Fruit fly (Drosophila melanogaster) whole organism, embryonic: ENCODE data around the gene CG6023.

Experiments
- Awh ChIP-seq: fragments of 200-800 bp; sonication (Bioruptor generic); IDR thresholded peaks from 2 replicates; pipeline ENCODE4, ENCODE4 v1.3.6; 2022; ENCODE audit warnings: missing biosample characterization, missing genetic modification characterization
- CG10565 ChIP-seq: fragments of 200-800 bp; sonication (Bioruptor generic); optimal IDR thresholded peaks from 3 replicates; lab custom pipeline; 2016; ENCODE audit warnings: missing biosample characterization, mild to moderate bottlenecking, missing genetic modification characterization
- CG10654 ChIP-seq: fragments of 200-800 bp; sonication (Bioruptor generic); optimal IDR thresholded peaks from 2 replicates; lab custom pipeline; 2016; ENCODE audit warnings: missing biosample characterization, missing genetic modification characterization
- CG10979 ChIP-seq: fragments of 200-800 bp; sonication (Bioruptor generic); optimal IDR thresholded peaks from 2 replicates; lab custom pipeline; 2018; ENCODE audit warnings: missing biosample characterization, mild to moderate bottlenecking, missing genetic modification characterization, moderate library complexity
- CG1233 ChIP-seq: fragments of 200-800 bp; sonication (Bioruptor generic); optimal IDR thresholded peaks from 4 replicates; lab custom pipeline; 2018; ENCODE audit warnings: missing biosample characterization, mild to moderate bottlenecking, missing genetic modification characterization
- CG14860 ChIP-seq: fragments of 200-800 bp; sonication (Bioruptor generic); IDR thresholded peaks from 3 replicates; pipeline ENCODE4 v1.3.6; 2022; ENCODE audit warnings: missing biosample characterization, missing genetic modification characterization; ENCODE audit not compliant: partially characterized antibody
- CG14965 ChIP-seq: fragments of 200-800 bp; sonication (Bioruptor generic); optimal IDR thresholded peaks from 2 replicates; lab custom pipeline; 2016; ENCODE audit warnings: missing biosample characterization, missing genetic modification characterization, borderline replicate concordance
- CG1602 ChIP-seq: fragments of 200-800 bp; sonication (Bioruptor generic); optimal IDR thresholded peaks from 3 replicates; lab custom pipeline; 2016; ENCODE audit warnings: missing biosample characterization, missing genetic modification characterization
- CG1792 ChIP-seq: fragments of 200-800 bp; sonication (Bioruptor generic); optimal IDR thresholded peaks from 2 replicates; lab custom pipeline; 2016; ENCODE audit warnings: missing biosample characterization, missing genetic modification characterization
- CG30403 ChIP-seq: fragments of 200-800 bp; sonication (Bioruptor generic); optimal IDR thresholded peaks from 3 replicates; lab custom pipeline; 2016; ENCODE audit warnings: missing biosample characterization, missing genetic modification characterization
- CG30431 ChIP-seq: fragments of 200-800 bp; sonication (Bioruptor generic); optimal IDR thresholded peaks from 2 replicates; lab custom pipeline; 2017; ENCODE audit warnings: missing biosample characterization, missing genetic modification characterization
- CG4328 ChIP-seq: fragments of 200-800 bp; sonication (Bioruptor generic); optimal IDR thresholded peaks from 3 replicates; lab custom pipeline; 2017; ENCODE audit warnings: missing biosample characterization, missing genetic modification reagents, missing genetic modification characterization
- CG4360 ChIP-seq: fragments of 200-800 bp; sonication (Bioruptor generic); IDR thresholded peaks from 2 replicates; pipeline ENCODE4 v1.3.6; 2022; ENCODE audit warnings: missing biosample characterization, missing genetic modification characterization
- CG4404 ChIP-seq: fragments of 200-800 bp; sonication (Bioruptor generic); IDR thresholded peaks from 2 replicates; pipeline ENCODE4 v1.3.6; 2022; ENCODE audit warnings: missing biosample characterization, missing genetic modification characterization
- CG7271 ChIP-seq: fragments of 200-800 bp; sonication (Bioruptor generic); optimal IDR thresholded peaks from 2 replicates; lab custom pipeline; 2018; ENCODE audit warnings: missing biosample characterization, mild to moderate bottlenecking, missing genetic modification characterization, moderate library complexity
- CG7556 ChIP-seq: fragments of 200-800 bp; sonication (Bioruptor generic); optimal IDR thresholded peaks from 2 replicates; lab custom pipeline; 2017; ENCODE audit warnings: missing biosample characterization, mild to moderate bottlenecking, missing genetic modification characterization
- CG8281 ChIP-seq: fragments of 200-800 bp; sonication (Bioruptor generic); optimal IDR thresholded peaks from 2 replicates; lab custom pipeline; 2018; ENCODE audit warnings: missing biosample characterization, mild to moderate bottlenecking, missing genetic modification characterization, moderate library complexity
- CG9727 ChIP-seq: fragments of 200-800 bp; sonication (Bioruptor generic); optimal IDR thresholded peaks from 3 replicates; lab custom pipeline; 2017; ENCODE audit warnings: missing biosample characterization, mild to moderate bottlenecking, missing genetic modification characterization
- CG9817 ChIP-seq: fragments of 200-800 bp; sonication (Bioruptor generic); optimal IDR thresholded peaks from 2 replicates; lab custom pipeline; 2018; ENCODE audit warnings: missing biosample characterization, mild to moderate bottlenecking, missing genetic modification characterization, moderate library complexity
- D ChIP-seq, 2 experiments: fragments of 200-800 bp in 1 of 2; fragments of >200 bp in 1 of 2; sonication (Bioruptor generic) in 1 of 2; optimal IDR thresholded peaks; 2 replicates in 1 of 2; 3 replicates in 1 of 2; lab custom pipeline; 2017; ENCODE audit warnings: mild to moderate bottlenecking in 1 of 2, missing biosample characterization in 1 of 2, missing genetic modification characterization in 1 of 2, missing genetic modification reagents in 1 of 2
- Dbx ChIP-seq: fragments of 200-800 bp; sonication (Bioruptor generic); IDR thresholded peaks from 3 replicates; pipeline ENCODE4 v1.3.6; 2022; ENCODE audit warnings: missing biosample characterization, missing genetic modification characterization
- Dip2 ChIP-seq: fragments of 200-800 bp; sonication (Bioruptor generic); IDR thresholded peaks from 2 replicates; pipeline ENCODE4 v1.3.6; 2022; ENCODE audit warnings: missing biosample characterization, missing genetic modification characterization
- Drgx ChIP-seq: fragments of 200-800 bp; sonication (Bioruptor generic); IDR thresholded peaks from 2 replicates; pipeline ENCODE4 v1.3.6; 2022; ENCODE audit warnings: missing biosample characterization, missing genetic modification characterization
- Elba2 ChIP-seq: fragments of 200-800 bp; sonication (Bioruptor generic); optimal IDR thresholded peaks from 3 replicates; lab custom pipeline; 2016; ENCODE audit warnings: missing biosample characterization, missing genetic modification characterization
- HmgZ ChIP-seq: fragments of 200-800 bp; sonication (Bioruptor generic); optimal IDR thresholded peaks from 2 replicates; lab custom pipeline; 2018; ENCODE audit warnings: missing biosample characterization, mild to moderate bottlenecking, missing genetic modification characterization
- Hmx ChIP-seq: fragments of 200-800 bp; sonication (Bioruptor generic); optimal IDR thresholded peaks from 2 replicates; lab custom pipeline; 2016; ENCODE audit warnings: missing biosample characterization, missing genetic modification characterization
- Pdp1 ChIP-seq, 2 experiments: fragments of 200-800 bp; sonication (Bioruptor generic); optimal IDR thresholded peaks; 3 replicates each; lab custom pipeline; 2016; ENCODE audit warnings: missing biosample characterization in 2 of 2, missing genetic modification characterization in 2 of 2, mild to moderate bottlenecking in 1 of 2, moderate library complexity in 1 of 2
- Sox100B ChIP-seq: fragments of 200-800 bp; sonication (Bioruptor generic); optimal IDR thresholded peaks from 3 replicates; lab custom pipeline; 2018; ENCODE audit warnings: missing biosample characterization, mild to moderate bottlenecking, missing genetic modification characterization
- TFAM ChIP-seq: fragments of 200-800 bp; sonication (Bioruptor generic); optimal IDR thresholded peaks from 2 replicates; lab custom pipeline; 2017; ENCODE audit warnings: missing biosample characterization, missing genetic modification characterization, inconsistent platforms
- Usf ChIP-seq: fragments of 200-800 bp; sonication (Bioruptor generic); optimal IDR thresholded peaks from 2 replicates; lab custom pipeline; 2017; ENCODE audit warnings: missing genotype, missing biosample characterization, missing genetic modification characterization
- bbx ChIP-seq: fragments of 200-800 bp; sonication (Bioruptor generic); IDR thresholded peaks from 2 replicates; pipeline ENCODE4 v1.3.6; 2022; ENCODE audit warnings: missing biosample characterization, missing genetic modification characterization; ENCODE audit not compliant: partially characterized antibody
- cad ChIP-seq: fragments of >200 bp; optimal IDR thresholded peaks from 2 replicates; lab custom pipeline; 2017; ENCODE audit warnings: missing biosample characterization, missing genetic modification characterization
- chif ChIP-seq, 2 experiments: fragments of 200-800 bp; sonication (Bioruptor generic); optimal IDR thresholded peaks; 3 replicates each; lab custom pipeline; 2016; ENCODE audit warnings: missing biosample characterization in 2 of 2, missing genetic modification characterization in 2 of 2
- croc ChIP-seq: fragments of 200-800 bp; sonication (Bioruptor generic); conservative IDR thresholded peaks from 3 replicates; pipeline ENCODE4 v1.3.6; 2022; ENCODE audit warnings: missing biosample characterization, missing genetic modification characterization
- dmrt99B ChIP-seq: fragments of 200-800 bp; sonication (Bioruptor generic); optimal IDR thresholded peaks from 2 replicates; lab custom pipeline; 2018; ENCODE audit warnings: missing biosample characterization, mild to moderate bottlenecking, missing genetic modification characterization, moderate library complexity
- ems ChIP-seq: fragments of 200-800 bp; sonication (Bioruptor generic); optimal IDR thresholded peaks from 3 replicates; lab custom pipeline; 2016; ENCODE audit warnings: missing biosample characterization, missing genetic modification characterization
- fu2 ChIP-seq: fragments of 200-800 bp; sonication (Bioruptor generic); optimal IDR thresholded peaks from 2 replicates; lab custom pipeline; 2016; ENCODE audit warnings: missing biosample characterization, missing genetic modification characterization
- grau ChIP-seq: fragments of 200-800 bp; optimal IDR thresholded peaks from 3 replicates; lab custom pipeline; 2019; ENCODE audit warnings: missing biosample characterization, mild to moderate bottlenecking, missing genetic modification characterization, moderate library complexity
- grn ChIP-seq: fragments of 200-800 bp; sonication (Bioruptor generic); optimal IDR thresholded peaks from 3 replicates; lab custom pipeline; 2017; ENCODE audit warnings: missing biosample characterization, missing genetic modification characterization
- h ChIP-seq: fragments of >200 bp; optimal IDR thresholded peaks from 2 replicates; lab custom pipeline; 2017
- pb ChIP-seq: fragments of 200-800 bp; sonication (Bioruptor generic); optimal IDR thresholded peaks from 3 replicates; lab custom pipeline; 2016; ENCODE audit warnings: missing biosample characterization, missing genetic modification characterization
- sd ChIP-seq: fragments of 200-800 bp; sonication (Bioruptor generic); optimal IDR thresholded peaks from 3 replicates; lab custom pipeline; 2018; ENCODE audit warnings: missing biosample characterization, mild to moderate bottlenecking, missing genetic modification characterization, moderate library complexity
- sisA ChIP-seq: fragments of 200-800 bp; sonication (Bioruptor generic); IDR thresholded peaks from 2 replicates; pipeline ENCODE4 v1.3.6; 2022; ENCODE audit warnings: missing biosample characterization, missing genetic modification characterization
- tll ChIP-seq, 2 experiments: fragments of 200-800 bp in 1 of 2; fragments of >200 bp in 1 of 2; sonication (Bioruptor generic) in 1 of 2; optimal IDR thresholded peaks; 2 replicates each; lab custom pipeline; 2017 to 2019; ENCODE audit warnings: missing biosample characterization in 2 of 2, missing genetic modification characterization in 2 of 2, mild to moderate bottlenecking in 1 of 2, moderate library complexity in 1 of 2
- trh ChIP-seq: fragments of 200-800 bp; sonication (Bioruptor generic); optimal IDR thresholded peaks from 2 replicates; lab custom pipeline; 2016; ENCODE audit warnings: missing biosample characterization, missing genetic modification characterization
- unpg ChIP-seq: fragments of 200-800 bp; sonication (Bioruptor generic); optimal IDR thresholded peaks from 3 replicates; lab custom pipeline; 2018; ENCODE audit warnings: missing biosample characterization, mild to moderate bottlenecking, missing genetic modification characterization, moderate library complexity
- zfh1 ChIP-seq: fragments of 200-800 bp; sonication (Bioruptor generic); IDR thresholded peaks from 3 replicates; pipeline ENCODE4 v1.3.6; 2022; ENCODE audit warnings: missing biosample characterization, missing genetic modification characterization

Gene CG6023

DNA sequence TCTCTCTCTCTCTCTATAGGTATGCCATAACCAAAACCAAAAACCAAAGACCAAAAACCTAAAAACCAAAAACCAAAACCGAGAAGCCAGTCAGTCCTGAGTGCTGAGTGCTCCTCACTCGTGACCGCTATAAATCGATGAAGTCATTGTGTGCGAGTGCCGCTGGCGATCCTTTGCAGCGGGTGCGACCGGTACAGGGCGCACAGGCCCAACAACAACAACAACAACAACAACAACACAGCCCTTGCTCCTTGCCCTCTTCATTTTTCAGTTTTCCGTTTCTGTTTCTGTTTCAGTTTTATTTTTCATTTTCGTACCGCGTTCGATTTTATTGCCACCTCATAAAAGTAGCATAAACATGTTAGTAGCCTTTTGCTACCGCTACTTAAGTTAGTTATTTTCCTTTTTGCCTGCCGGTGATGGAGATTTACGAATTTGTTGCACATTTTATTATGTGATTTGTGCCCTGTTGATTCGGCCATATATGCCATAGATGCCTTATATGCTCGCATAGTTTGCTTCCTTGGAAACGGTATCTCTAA is 20.1 kb downstream of the CG6023 start:
- TF ChIP-seq CG30431 (GFP tag; lab: Kevin White, UChicago) (no peak), unpg (GFP tag; lab: Kevin White, UChicago) (no peak), cad (peak; percentile 77), Usf (no peak), pb (GFP tag; lab: Kevin White, UChicago) (no peak), bbx (GFP tag; lab: Robert Waterston, UW) (no peak), CG4360 (GFP tag; lab: Robert Waterston, UW) (peak; percentile 98), CG8281 (tag; lab: Kevin White, UChicago) (no peak), CG10979 (no peak), croc (GFP tag; lab: Robert Waterston, UW) (no peak), trh (no peak), D (optimal IDR thresholded peaks at IDR 0.05; lab: Kevin White, UChicago) (peak; percentile 77), D (GFP tag; optimal IDR thresholded peaks at IDR 0.05; lab: Kevin White, UChicago) (no peak), Dbx (GFP tag; lab: Robert Waterston, UW) (no peak), CG1602 (GFP tag; lab: Kevin White, UChicago) (no peak), CG10654 (GFP tag; lab: Kevin White, UChicago) (no peak), Sox100B (GFP tag; lab: Kevin White, UChicago) (no peak), dmrt99B (tag; lab: Kevin White, UChicago) (no peak), CG4404 (no peak), CG4328 (no peak), tll (GFP tag; optimal IDR thresholded peaks at IDR 0.05; lab: Kevin White, UChicago) (peak in 1 of 2 experiments; percentile 98), CG7271 (peak; percentile 31), grn (GFP tag; lab: Kevin White, UChicago) (no peak), Awh (no peak), Hmx (GFP tag; lab: Kevin White, UChicago) (no peak), CG14860 (no peak), Dip2 (no peak), fu2 (GFP tag; lab: Kevin White, UChicago) (no peak), sisA (GFP tag; lab: Robert Waterston, UW) (no peak), TFAM (GFP tag; lab: Kevin White, UChicago) (no peak), h (lab: Kevin White, UChicago) (no peak), CG7556 (GFP tag; lab: Kevin White, UChicago) (no peak), CG1233 (GFP tag; lab: Kevin White, UChicago) (no peak), CG30403 (GFP tag; lab: Kevin White, UChicago) (no peak), Drgx (no peak), Pdp1 (GFP tag; optimal IDR thresholded peaks at IDR 0.05; lab: Kevin White, UChicago) (no peak), CG9817 (tag; lab: Kevin White, UChicago) (no peak), Elba2 (no peak), CG10565 (no peak), grau (peak; percentile 90), CG14965 (GFP tag; lab: Kevin White, UChicago) (no peak), chif (GFP tag; optimal IDR thresholded peaks at IDR 0.05; lab: Kevin White, UChicago) (no peak), CG9727 (GFP tag; lab: Kevin White, UChicago) (no peak), zfh1 (no peak), CG1792 (GFP tag; lab: Kevin White, UChicago) (no peak), sd (tag; lab: Kevin White, UChicago) (no peak), HmgZ (no peak), ems (GFP tag; lab: Kevin White, UChicago) (no peak)
